Fruit fly (Drosophila melanogaster) whole organism, embryonic: ENCODE data around the gene sle.

Experiments
- ATbp ChIP-seq: fragments of 200-800 bp; sonication (Bioruptor generic); optimal IDR thresholded peaks from 2 replicates; lab custom pipeline; 2017; ENCODE audit warnings: missing biosample characterization, mild to moderate bottlenecking, missing genetic modification characterization, missing genetic modification reagents
- Adf1 ChIP-seq: fragments of 200-800 bp; sonication (Bioruptor generic); IDR thresholded peaks from 2 replicates; pipeline ENCODE4 v1.3.6; 2022; ENCODE audit warnings: missing biosample characterization, missing genetic modification characterization
- CG10431 ChIP-seq: fragments of 200-800 bp; sonication (Bioruptor generic); optimal IDR thresholded peaks from 3 replicates; lab custom pipeline; 2018; ENCODE audit warnings: missing biosample characterization, mild to moderate bottlenecking, missing genetic modification characterization
- CG10654 ChIP-seq: fragments of 200-800 bp; sonication (Bioruptor generic); optimal IDR thresholded peaks from 2 replicates; lab custom pipeline; 2016; ENCODE audit warnings: missing biosample characterization, missing genetic modification characterization
- CG11504 ChIP-seq: fragments of 200-800 bp; sonication (Bioruptor generic); optimal IDR thresholded peaks from 3 replicates; lab custom pipeline; 2019; ENCODE audit warnings: missing biosample characterization, mild to moderate bottlenecking, missing genetic modification characterization, moderate library complexity
- CG1233 ChIP-seq: fragments of 200-800 bp; sonication (Bioruptor generic); optimal IDR thresholded peaks from 4 replicates; lab custom pipeline; 2018; ENCODE audit warnings: missing biosample characterization, mild to moderate bottlenecking, missing genetic modification characterization
- CG12659 ChIP-seq: fragments of 200-800 bp; sonication (Bioruptor generic); optimal IDR thresholded peaks from 3 replicates; lab custom pipeline; 2017; ENCODE audit warnings: mild to moderate bottlenecking, missing biosample characterization, missing genetic modification reagents, missing genetic modification characterization
- CG13624 ChIP-seq: fragments of 200-800 bp; sonication (Bioruptor generic); optimal IDR thresholded peaks from 2 replicates; lab custom pipeline; 2016; ENCODE audit warnings: missing biosample characterization, missing genetic modification characterization
- CG13775 ChIP-seq: fragments of 200-800 bp; sonication (Bioruptor generic); optimal IDR thresholded peaks from 3 replicates; lab custom pipeline; 2017; ENCODE audit warnings: missing biosample characterization, mild to moderate bottlenecking, missing genetic modification characterization
- CG16863 ChIP-seq: fragments of 200-800 bp; sonication (Bioruptor generic); optimal IDR thresholded peaks from 3 replicates; lab custom pipeline; 2016; ENCODE audit warnings: missing biosample characterization, missing genetic modification characterization
- CG17328 ChIP-seq: fragments of 200-800 bp; sonication (Bioruptor generic); IDR thresholded peaks from 2 replicates; pipeline ENCODE4 v1.3.6; 2022; ENCODE audit warnings: missing biosample characterization, missing genetic modification characterization
- CG17359 ChIP-seq: fragments of 200-800 bp; sonication (Bioruptor generic); optimal IDR thresholded peaks from 3 replicates; lab custom pipeline; 2018; ENCODE audit warnings: missing biosample characterization, mild to moderate bottlenecking, missing genetic modification characterization, moderate library complexity
- CG17568 ChIP-seq: fragments of 200-800 bp; sonication (Bioruptor generic); optimal IDR thresholded peaks from 2 replicates; lab custom pipeline; 2018; ENCODE audit warnings: missing biosample characterization, mild to moderate bottlenecking, missing genetic modification characterization, moderate library complexity
- CG17912 ChIP-seq: fragments of 200-800 bp; sonication (Bioruptor generic); optimal IDR thresholded peaks from 2 replicates; lab custom pipeline; 2018; ENCODE audit warnings: missing biosample characterization, mild to moderate bottlenecking, missing genetic modification characterization
- CG18619 ChIP-seq: fragments of 200-800 bp; sonication (Bioruptor generic); optimal IDR thresholded peaks from 3 replicates; lab custom pipeline; 2017; ENCODE audit warnings: missing biosample characterization, mild to moderate bottlenecking, missing genetic modification characterization
- CG4360 ChIP-seq: fragments of 200-800 bp; sonication (Bioruptor generic); IDR thresholded peaks from 2 replicates; pipeline ENCODE4 v1.3.6; 2022; ENCODE audit warnings: missing biosample characterization, missing genetic modification characterization
- CG4854 ChIP-seq: fragments of 200-800 bp; sonication (Bioruptor generic); optimal IDR thresholded peaks from 2 replicates; lab custom pipeline; 2016; ENCODE audit warnings: missing biosample characterization, missing genetic modification characterization, inconsistent platforms
- CG6272 ChIP-seq: fragments of 200-800 bp; sonication (Bioruptor generic); IDR thresholded peaks from 2 replicates; pipeline ENCODE4 v1.3.6; 2022; ENCODE audit warnings: missing biosample characterization, missing genetic modification characterization
- CG6683 ChIP-seq: fragments of 200-800 bp; sonication (Bioruptor generic); optimal IDR thresholded peaks from 2 replicates; lab custom pipeline; 2017; ENCODE audit warnings: missing biosample characterization, mild to moderate bottlenecking, missing genetic modification characterization, missing genetic modification reagents
- CG7987 ChIP-seq: fragments of 200-800 bp; sonication (Bioruptor generic); optimal IDR thresholded peaks from 2 replicates; lab custom pipeline; 2018; ENCODE audit warnings: missing biosample characterization, mild to moderate bottlenecking, missing genetic modification characterization, moderate library complexity
- CG8924 ChIP-seq: fragments of 200-800 bp; optimal IDR thresholded peaks from 3 replicates; lab custom pipeline; 2019; ENCODE audit warnings: missing biosample characterization, mild to moderate bottlenecking, missing genetic modification characterization, moderate library complexity
- D19A ChIP-seq: fragments of 200-800 bp; optimal IDR thresholded peaks from 3 replicates; lab custom pipeline; 2019; ENCODE audit warnings: missing biosample characterization, mild to moderate bottlenecking, missing genetic modification characterization, moderate library complexity
- Dfd ChIP-seq, 2 experiments: fragments of >200 bp; optimal IDR thresholded peaks; 2 replicates each; lab custom pipeline; 2017; ENCODE audit warnings: missing biosample characterization in 2 of 2, missing genetic modification characterization in 2 of 2
- Drgx ChIP-seq: fragments of 200-800 bp; sonication (Bioruptor generic); IDR thresholded peaks from 2 replicates; pipeline ENCODE4 v1.3.6; 2022; ENCODE audit warnings: missing biosample characterization, missing genetic modification characterization
- H15 ChIP-seq: fragments of 200-800 bp; sonication (Bioruptor generic); IDR thresholded peaks from 3 replicates; pipeline ENCODE4 v1.3.6; 2022; ENCODE audit warnings: missing biosample characterization, missing genetic modification characterization
- HmgZ ChIP-seq: fragments of 200-800 bp; sonication (Bioruptor generic); optimal IDR thresholded peaks from 2 replicates; lab custom pipeline; 2018; ENCODE audit warnings: missing biosample characterization, mild to moderate bottlenecking, missing genetic modification characterization
- Lhr ChIP-seq: fragments of 200-800 bp; sonication (Bioruptor generic); optimal IDR thresholded peaks from 3 replicates; lab custom pipeline; 2017; ENCODE audit warnings: mild to moderate bottlenecking, missing biosample characterization, missing genetic modification reagents, missing genetic modification characterization
- NFAT ChIP-seq: fragments of 200-800 bp; sonication (Bioruptor generic); IDR thresholded peaks from 2 replicates; pipeline ENCODE4 v1.3.6; 2022; ENCODE audit warnings: missing biosample characterization, missing genetic modification characterization
- Nf-YA ChIP-seq: fragments of 200-800 bp; sonication (Bioruptor generic); IDR thresholded peaks from 2 replicates; pipeline ENCODE4 v1.3.6; 2022; ENCODE audit warnings: missing biosample characterization, missing genetic modification characterization
- PHDP ChIP-seq: fragments of 200-800 bp; sonication (Bioruptor generic); optimal IDR thresholded peaks from 3 replicates; lab custom pipeline; 2018; ENCODE audit warnings: missing biosample characterization, mild to moderate bottlenecking, missing genetic modification characterization, moderate library complexity
- Ravus ChIP-seq: fragments of 200-800 bp; sonication (Bioruptor generic); IDR thresholded peaks from 2 replicates; pipeline ENCODE4 v1.3.6; 2022; ENCODE audit warnings: missing biosample characterization, missing genetic modification characterization
- Spps ChIP-seq: fragments of 200-800 bp; sonication (Bioruptor generic); optimal IDR thresholded peaks from 2 replicates; lab custom pipeline; 2018; ENCODE audit warnings: missing biosample characterization, mild to moderate bottlenecking, missing genetic modification characterization
- Sry-β ChIP-seq: fragments of 200-800 bp; sonication (Bioruptor generic); optimal IDR thresholded peaks from 2 replicates; lab custom pipeline; 2018; ENCODE audit warnings: missing biosample characterization, mild to moderate bottlenecking, missing genetic modification characterization, moderate library complexity
- cad ChIP-seq: fragments of >200 bp; optimal IDR thresholded peaks from 2 replicates; lab custom pipeline; 2017; ENCODE audit warnings: missing biosample characterization, missing genetic modification characterization
- chn ChIP-seq: fragments of 200-800 bp; sonication (Bioruptor generic); optimal IDR thresholded peaks from 2 replicates; lab custom pipeline; 2016; ENCODE audit warnings: missing biosample characterization, missing genetic modification characterization
- crol ChIP-seq: fragments of 200-800 bp; sonication (Bioruptor generic); IDR thresholded peaks from 2 replicates; pipeline ENCODE4 v1.3.6; 2022; ENCODE audit warnings: missing biosample characterization, missing genetic modification characterization
- disco-r ChIP-seq: fragments of 200-800 bp; sonication (Bioruptor generic); optimal IDR thresholded peaks from 2 replicates; lab custom pipeline; 2016; ENCODE audit warnings: missing biosample characterization, missing genetic modification characterization
- fu2 ChIP-seq: fragments of 200-800 bp; sonication (Bioruptor generic); optimal IDR thresholded peaks from 2 replicates; lab custom pipeline; 2016; ENCODE audit warnings: missing biosample characterization, missing genetic modification characterization
- grau ChIP-seq: fragments of 200-800 bp; optimal IDR thresholded peaks from 3 replicates; lab custom pipeline; 2019; ENCODE audit warnings: missing biosample characterization, mild to moderate bottlenecking, missing genetic modification characterization, moderate library complexity
- ham ChIP-seq: fragments of 200-800 bp; sonication (Bioruptor generic); IDR thresholded peaks from 2 replicates; pipeline ENCODE4 v1.3.6; 2022; ENCODE audit warnings: missing biosample characterization, missing genetic modification characterization
- lab ChIP-seq: fragments of 200-800 bp; sonication (Bioruptor generic); optimal IDR thresholded peaks from 3 replicates; lab custom pipeline; 2017; ENCODE audit warnings: missing biosample characterization, missing genetic modification characterization, mild to moderate bottlenecking, moderate library complexity, missing genetic modification reagents
- nerfin-2 ChIP-seq: fragments of 200-800 bp; sonication (Bioruptor generic); IDR thresholded peaks from 2 replicates; pipeline ENCODE4 v1.3.6; 2022; ENCODE audit warnings: missing biosample characterization, missing genetic modification characterization; ENCODE audit not compliant: partially characterized antibody
- org-1 ChIP-seq: fragments of 200-800 bp; sonication (Bioruptor generic); optimal IDR thresholded peaks from 2 replicates; lab custom pipeline; 2017; ENCODE audit warnings: missing biosample characterization, missing genetic modification characterization
- pita ChIP-seq: fragments of 200-800 bp; sonication (Bioruptor generic); optimal IDR thresholded peaks from 2 replicates; lab custom pipeline; 2017; ENCODE audit warnings: missing biosample characterization, mild to moderate bottlenecking, missing genetic modification characterization
- prd ChIP-seq, 3 experiments: fragments of >200 bp in 2 of 3; fragments of 200-800 bp in 1 of 3; sonication (Bioruptor generic) in 1 of 3; optimal IDR thresholded peaks in 2 of 3; IDR thresholded peaks in 1 of 3; 2 replicates in 2 of 3; 3 replicates in 1 of 3; pipeline versions ENCODE4 v1.3.6 to Lab custom; 2017 to 2022; ENCODE audit warnings: missing biosample characterization in 1 of 3, missing genetic modification characterization in 1 of 3
- row ChIP-seq: fragments of 200-800 bp; sonication (Bioruptor generic); IDR thresholded peaks from 3 replicates; pipeline ENCODE4 v1.3.6; 2022; ENCODE audit warnings: missing biosample characterization, missing genetic modification characterization
- slbo ChIP-seq: fragments of 200-800 bp; sonication (Bioruptor generic); IDR thresholded peaks from 2 replicates; pipeline ENCODE4 v1.3.6; 2022; ENCODE audit warnings: missing biosample characterization, missing genetic modification characterization
- so ChIP-seq: fragments of 200-800 bp; sonication (Bioruptor generic); IDR thresholded peaks from 3 replicates; pipeline ENCODE4 v1.3.6; 2022; ENCODE audit warnings: missing biosample characterization, missing genetic modification characterization
- sr ChIP-seq: fragments of 200-800 bp; sonication (Bioruptor generic); IDR thresholded peaks from 3 replicates; pipeline ENCODE4 v1.3.6; 2022; ENCODE audit warnings: missing biosample characterization, missing genetic modification characterization
- vvl ChIP-seq: fragments of 200-800 bp; sonication (Bioruptor generic); IDR thresholded peaks from 2 replicates; pipeline ENCODE4 v1.3.6; 2022; ENCODE audit warnings: missing biosample characterization, missing genetic modification characterization
- z ChIP-seq: fragments of 200-800 bp; sonication (Bioruptor generic); IDR thresholded peaks from 3 replicates; pipeline ENCODE4 v1.3.6; 2022; ENCODE audit warnings: missing biosample characterization, missing genetic modification characterization

Gene sle

dm6 chr3R:10332823-10333263, at the start of gene sle (continued):
- TF ChIP-seq row (GFP tag; lab: Robert Waterston, UW) = peak; percentile 26; the same call in 1 of the 3 replicates
- TF ChIP-seq pita = no peak
- TF ChIP-seq CG17568 (GFP tag; lab: Kevin White, UChicago) = no peak
- TF ChIP-seq CG10654 (GFP tag; lab: Kevin White, UChicago) = peak; percentile 49
- TF ChIP-seq chn (GFP tag; lab: Kevin White, UChicago) = peak; percentile 66
- peak; percentile 44 for TF ChIP-seq disco-r
- peak; percentile 53 for TF ChIP-seq grau (tag; lab: Kevin White, UChicago)
- TF ChIP-seq crol (GFP tag; lab: Robert Waterston, UW) = no peak
- TF ChIP-seq ham = no peak
- TF ChIP-seq lab (GFP tag; lab: Kevin White, UChicago) = no peak
- TF ChIP-seq D19A = no peak
- TF ChIP-seq CG1233 (GFP tag; lab: Kevin White, UChicago) = peak; percentile 37
- TF ChIP-seq Adf1 (GFP tag; lab: Robert Waterston, UW) = peak; percentile 38; the same call in 1 of the 2 replicates
- no peak for TF ChIP-seq CG4360 (GFP tag; lab: Robert Waterston, UW)
- TF ChIP-seq CG6683 = peak; percentile 29
- peak; percentile 47 for TF ChIP-seq CG13775 (GFP tag; lab: Kevin White, UChicago)
- peak; percentile 21; the same call in 1 of the 2 replicates for TF ChIP-seq CG17328 (GFP tag; lab: Robert Waterston, UW)
- peak; percentile 54 for TF ChIP-seq CG4854 (GFP tag; lab: Kevin White, UChicago)
- TF ChIP-seq Ravus (GFP tag; lab: Robert Waterston, UW) = no peak
- no peak for TF ChIP-seq prd (optimal IDR thresholded peaks at IDR 0.05; lab: Kevin White, UChicago)
- peak; percentile 54; the same call in 2 of the 3 replicates for TF ChIP-seq prd (GFP tag; IDR thresholded peaks at IDR 0.05; lab: Robert Waterston, UW)
- peak; percentile 61 for TF ChIP-seq CG16863
- TF ChIP-seq CG6272 = no peak
- peak; percentile 39 for TF ChIP-seq CG18619
- TF ChIP-seq Drgx (GFP tag; lab: Robert Waterston, UW) = no peak
- TF ChIP-seq CG13624 (GFP tag; lab: Kevin White, UChicago) = peak; percentile 64
- TF ChIP-seq fu2 (GFP tag; lab: Kevin White, UChicago) = peak; percentile 40
- peak; percentile 45 for TF ChIP-seq CG10431
- no peak; the same call in 1 of the 2 replicates for TF ChIP-seq NFAT (GFP tag; lab: Robert Waterston, UW)
- no peak for TF ChIP-seq CG17912
- no peak for TF ChIP-seq nerfin-2 (GFP tag; lab: Robert Waterston, UW)
- peak; percentile 65 for TF ChIP-seq CG12659
- TF ChIP-seq Nf-YA (GFP tag; lab: Robert Waterston, UW) = no peak
- peak; percentile 47; the same call in 1 of the 2 replicates for TF ChIP-seq slbo (GFP tag; lab: Robert Waterston, UW)
- no peak for TF ChIP-seq H15 (GFP tag; lab: Robert Waterston, UW)
- no peak for TF ChIP-seq sr
- TF ChIP-seq Dfd (GFP tag; optimal IDR thresholded peaks at IDR 0.05; lab: Kevin White, UChicago) = no peak
- peak; percentile 31; the same call in 1 of the 2 replicates for TF ChIP-seq vvl (GFP tag; lab: Robert Waterston, UW)
- no peak for TF ChIP-seq CG8924 (tag; lab: Kevin White, UChicago)
- peak; percentile 48 for TF ChIP-seq Lhr (GFP tag; lab: Kevin White, UChicago)
- no peak for TF ChIP-seq Sry-β
- TF ChIP-seq ATbp (GFP tag; lab: Kevin White, UChicago) = no peak
- TF ChIP-seq Spps = no peak
- TF ChIP-seq z (GFP tag; lab: Robert Waterston, UW) = no peak
- TF ChIP-seq CG17359 (tag; lab: Kevin White, UChicago) = no peak
- TF ChIP-seq CG11504 (tag; lab: Kevin White, UChicago) = no peak
- TF ChIP-seq org-1 = no peak
- TF ChIP-seq HmgZ = peak; percentile 90
- no peak for TF ChIP-seq so
- TF ChIP-seq cad (GFP tag; lab: Kevin White, UChicago) = no peak
- no peak for TF ChIP-seq PHDP
- no peak for TF ChIP-seq CG7987 (GFP tag; lab: Kevin White, UChicago)
